Fruit fly (Drosophila melanogaster) whole organism, embryonic: ENCODE results near the gene Tsen2.
A peak's percentile ranks its signal among the peaks of the same experiment; 100 is the strongest.

Experiments
- Aef1 ChIP-seq: fragments of 200-800 bp; sonication (Bioruptor generic); IDR thresholded peaks from 3 replicates; pipeline ENCODE4 v1.3.6; 2022; ENCODE audit warnings: missing biosample characterization, missing genetic modification characterization
- Atf3 ChIP-seq: fragments of 200-800 bp; sonication (Bioruptor generic); optimal IDR thresholded peaks from 3 replicates; lab custom pipeline; 2016; ENCODE audit warnings: missing biosample characterization, missing genetic modification characterization
- CG10366 ChIP-seq: fragments of 200-800 bp; sonication (Bioruptor generic); IDR thresholded peaks from 2 replicates; pipeline ENCODE4 v1.3.6; 2022; ENCODE audit warnings: missing biosample characterization, missing genetic modification characterization
- CG11723 ChIP-seq: fragments of 200-800 bp; sonication (Bioruptor generic); optimal IDR thresholded peaks from 2 replicates; lab custom pipeline; 2017; ENCODE audit warnings: missing biosample characterization, mild to moderate bottlenecking, missing genetic modification characterization
- CG12769 ChIP-seq: fragments of 200-800 bp; sonication (Bioruptor generic); optimal IDR thresholded peaks from 2 replicates; lab custom pipeline; 2019; ENCODE audit warnings: missing biosample characterization, mild to moderate bottlenecking, missing genetic modification characterization, moderate library complexity
- CG13287 ChIP-seq: fragments of 200-800 bp; sonication (Bioruptor generic); IDR thresholded peaks from 2 replicates; pipeline ENCODE4 v1.3.6; 2022; ENCODE audit warnings: missing biosample characterization, missing genetic modification characterization; ENCODE audit not compliant: partially characterized antibody
- CG13296 ChIP-seq: fragments of 200-800 bp; sonication (Bioruptor generic); optimal IDR thresholded peaks from 3 replicates; lab custom pipeline; 2018; ENCODE audit warnings: missing biosample characterization, mild to moderate bottlenecking, missing genetic modification characterization
- CG14965 ChIP-seq: fragments of 200-800 bp; sonication (Bioruptor generic); optimal IDR thresholded peaks from 2 replicates; lab custom pipeline; 2016; ENCODE audit warnings: missing biosample characterization, missing genetic modification characterization, borderline replicate concordance
- CG15479 ChIP-seq: fragments of 200-800 bp; sonication (Bioruptor generic); optimal IDR thresholded peaks from 3 replicates; lab custom pipeline; 2019; ENCODE audit warnings: missing biosample characterization, mild to moderate bottlenecking, missing genetic modification characterization, moderate library complexity
- CG34224 ChIP-seq: fragments of 200-800 bp; sonication (Bioruptor generic); IDR thresholded peaks from 3 replicates; pipeline ENCODE4 v1.3.6; 2022; ENCODE audit warnings: missing biosample characterization, missing genetic modification characterization; ENCODE audit not compliant: partially characterized antibody
- CG3838 ChIP-seq: fragments of 200-800 bp; sonication (Bioruptor generic); optimal IDR thresholded peaks from 3 replicates; lab custom pipeline; 2016; ENCODE audit warnings: missing biosample characterization, missing genetic modification characterization
- CG6272 ChIP-seq: fragments of 200-800 bp; sonication (Bioruptor generic); IDR thresholded peaks from 2 replicates; pipeline ENCODE4 v1.3.6; 2022; ENCODE audit warnings: missing biosample characterization, missing genetic modification characterization
- CG6683 ChIP-seq: fragments of 200-800 bp; sonication (Bioruptor generic); optimal IDR thresholded peaks from 2 replicates; lab custom pipeline; 2017; ENCODE audit warnings: missing biosample characterization, mild to moderate bottlenecking, missing genetic modification characterization, missing genetic modification reagents
- CG7786 ChIP-seq: fragments of 200-800 bp; sonication (Bioruptor generic); optimal IDR thresholded peaks from 2 replicates; lab custom pipeline; 2016; ENCODE audit warnings: missing biosample characterization, missing genetic modification characterization
- CG8388 ChIP-seq: fragments of 200-800 bp; sonication (Bioruptor generic); optimal IDR thresholded peaks from 2 replicates; lab custom pipeline; 2019; ENCODE audit warnings: missing biosample characterization, mild to moderate bottlenecking, missing genetic modification characterization, moderate library complexity
- CG8478 ChIP-seq: fragments of >200 bp; optimal IDR thresholded peaks from 2 replicates; lab custom pipeline; 2018
- CG8765 ChIP-seq: fragments of 200-800 bp; sonication (Bioruptor generic); IDR thresholded peaks from 2 replicates; pipeline ENCODE4 v1.3.6; 2022; ENCODE audit warnings: missing biosample characterization, missing genetic modification characterization
- CG9817 ChIP-seq: fragments of 200-800 bp; sonication (Bioruptor generic); optimal IDR thresholded peaks from 2 replicates; lab custom pipeline; 2018; ENCODE audit warnings: missing biosample characterization, mild to moderate bottlenecking, missing genetic modification characterization, moderate library complexity
- Camta ChIP-seq: fragments of 200-800 bp; sonication (Bioruptor generic); optimal IDR thresholded peaks from 2 replicates; lab custom pipeline; 2016; ENCODE audit warnings: missing biosample characterization, missing genetic modification characterization
- CoRest ChIP-seq: fragments of 200-800 bp; sonication (Bioruptor generic); optimal IDR thresholded peaks from 3 replicates; lab custom pipeline; 2018; ENCODE audit warnings: missing biosample characterization, mild to moderate bottlenecking, missing genetic modification characterization, moderate library complexity
- E2f1 ChIP-seq: fragments of 200-800 bp; sonication (Bioruptor generic); IDR thresholded peaks from 2 replicates; pipeline ENCODE4 v1.3.6; 2022; ENCODE audit warnings: missing biosample characterization, missing genetic modification characterization
- Hsf ChIP-seq: fragments of 200-800 bp; sonication (Bioruptor generic); optimal IDR thresholded peaks from 3 replicates; lab custom pipeline; 2016; ENCODE audit warnings: missing biosample characterization, missing genetic modification characterization
- Jarid2 ChIP-seq: fragments of 200-800 bp; sonication (Bioruptor generic); optimal IDR thresholded peaks from 3 replicates; lab custom pipeline; 2017; ENCODE audit warnings: mild to moderate bottlenecking, missing biosample characterization, missing genetic modification reagents, missing genetic modification characterization
- PHDP ChIP-seq: fragments of 200-800 bp; sonication (Bioruptor generic); optimal IDR thresholded peaks from 3 replicates; lab custom pipeline; 2018; ENCODE audit warnings: missing biosample characterization, mild to moderate bottlenecking, missing genetic modification characterization, moderate library complexity
- Ptx1 ChIP-seq: fragments of 200-800 bp; sonication (Bioruptor generic); IDR thresholded peaks from 2 replicates; pipeline ENCODE4 v1.3.6; 2022; ENCODE audit warnings: missing biosample characterization, missing genetic modification characterization
- Xbp1 ChIP-seq: fragments of 200-800 bp; sonication (Bioruptor generic); optimal IDR thresholded peaks from 3 replicates; lab custom pipeline; 2016; ENCODE audit warnings: missing biosample characterization, mild to moderate bottlenecking, missing genetic modification characterization
- crp ChIP-seq, 2 experiments: fragments of 200-800 bp; sonication (Bioruptor generic); optimal IDR thresholded peaks; 2 replicates in 1 of 2; 3 replicates in 1 of 2; lab custom pipeline; 2017; ENCODE audit warnings: missing biosample characterization in 2 of 2, missing genetic modification characterization in 2 of 2, mild to moderate bottlenecking in 1 of 2, moderate library complexity in 1 of 2
- disco-r ChIP-seq: fragments of 200-800 bp; sonication (Bioruptor generic); optimal IDR thresholded peaks from 2 replicates; lab custom pipeline; 2016; ENCODE audit warnings: missing biosample characterization, missing genetic modification characterization
- dmrt99B ChIP-seq: fragments of 200-800 bp; sonication (Bioruptor generic); optimal IDR thresholded peaks from 2 replicates; lab custom pipeline; 2018; ENCODE audit warnings: missing biosample characterization, mild to moderate bottlenecking, missing genetic modification characterization, moderate library complexity
- dpn ChIP-seq, 2 experiments: fragments of 200-800 bp; sonication (Bioruptor generic); optimal IDR thresholded peaks; 3 replicates each; lab custom pipeline; 2016; ENCODE audit warnings: missing biosample characterization in 2 of 2, missing genetic modification characterization in 2 of 2
- dysf ChIP-seq: fragments of 200-800 bp; sonication (Bioruptor generic); IDR thresholded peaks from 3 replicates; pipeline ENCODE4 v1.3.6; 2022; ENCODE audit warnings: missing biosample characterization, missing genetic modification characterization
- gcm2 ChIP-seq: fragments of 200-800 bp; sonication (Bioruptor generic); optimal IDR thresholded peaks from 2 replicates; lab custom pipeline; 2016; ENCODE audit warnings: missing biosample characterization, missing genetic modification characterization
- grn ChIP-seq: fragments of 200-800 bp; sonication (Bioruptor generic); optimal IDR thresholded peaks from 3 replicates; lab custom pipeline; 2017; ENCODE audit warnings: missing biosample characterization, missing genetic modification characterization
- gsb ChIP-seq: fragments of 200-800 bp; sonication (Bioruptor generic); IDR thresholded peaks from 2 replicates; pipeline ENCODE4 v1.3.6; 2022; ENCODE audit warnings: missing biosample characterization, missing genetic modification characterization
- gsb-n ChIP-seq: fragments of 200-800 bp; sonication (Bioruptor generic); optimal IDR thresholded peaks from 3 replicates; lab custom pipeline; 2018; ENCODE audit warnings: missing biosample characterization, mild to moderate bottlenecking, missing genetic modification characterization
- jumu ChIP-seq: fragments of 200-800 bp; sonication (Bioruptor generic); optimal IDR thresholded peaks from 3 replicates; lab custom pipeline; 2016; ENCODE audit warnings: missing biosample characterization, missing genetic modification characterization
- luna ChIP-seq: fragments of 200-800 bp; sonication (Bioruptor generic); optimal IDR thresholded peaks from 2 replicates; lab custom pipeline; 2016; ENCODE audit warnings: missing biosample characterization, missing genetic modification characterization
- nmo ChIP-seq: fragments of 200-800 bp; sonication (Bioruptor generic); optimal IDR thresholded peaks from 2 replicates; lab custom pipeline; 2018; ENCODE audit warnings: missing biosample characterization, mild to moderate bottlenecking, missing genetic modification characterization, moderate library complexity
- pfk ChIP-seq: fragments of 200-800 bp; sonication (Bioruptor generic); optimal IDR thresholded peaks from 2 replicates; lab custom pipeline; 2018; ENCODE audit warnings: missing biosample characterization, mild to moderate bottlenecking, missing genetic modification characterization, moderate library complexity
- row ChIP-seq: fragments of 200-800 bp; sonication (Bioruptor generic); IDR thresholded peaks from 3 replicates; pipeline ENCODE4 v1.3.6; 2022; ENCODE audit warnings: missing biosample characterization, missing genetic modification characterization
- schlank ChIP-seq: fragments of 200-800 bp; sonication (Bioruptor generic); optimal IDR thresholded peaks from 2 replicates; lab custom pipeline; 2018; ENCODE audit warnings: missing biosample characterization, mild to moderate bottlenecking, missing genetic modification characterization
- scrt ChIP-seq: fragments of 200-800 bp; sonication (Bioruptor generic); optimal IDR thresholded peaks from 2 replicates; lab custom pipeline; 2018; ENCODE audit warnings: missing biosample characterization, mild to moderate bottlenecking, missing genetic modification characterization, moderate library complexity
- sd ChIP-seq: fragments of 200-800 bp; sonication (Bioruptor generic); optimal IDR thresholded peaks from 3 replicates; lab custom pipeline; 2018; ENCODE audit warnings: missing biosample characterization, mild to moderate bottlenecking, missing genetic modification characterization, moderate library complexity
- sens ChIP-seq: fragments of 200-800 bp; sonication (Bioruptor generic); peaks from one replicate; lab custom pipeline; 2016; ENCODE audit warnings: missing biosample characterization, missing genetic modification characterization
- sens-2 ChIP-seq: fragments of 200-800 bp; sonication (Bioruptor generic); IDR thresholded peaks from 2 replicates; pipeline ENCODE4 v1.3.6; 2022; ENCODE audit warnings: missing biosample characterization, missing genetic modification characterization
- slbo ChIP-seq: fragments of 200-800 bp; sonication (Bioruptor generic); IDR thresholded peaks from 2 replicates; pipeline ENCODE4 v1.3.6; 2022; ENCODE audit warnings: missing biosample characterization, missing genetic modification characterization
- twi ChIP-seq: fragments of 200-800 bp; optimal IDR thresholded peaks from 2 replicates; lab custom pipeline; 2019; ENCODE audit warnings: missing biosample characterization, mild to moderate bottlenecking, missing genetic modification characterization, moderate library complexity
- tx ChIP-seq: fragments of 200-800 bp; sonication (Bioruptor generic); optimal IDR thresholded peaks from 2 replicates; lab custom pipeline; 2016; ENCODE audit warnings: missing biosample characterization, missing genetic modification characterization
- zen ChIP-seq: fragments of 200-800 bp; sonication (Bioruptor generic); optimal IDR thresholded peaks from 3 replicates; lab custom pipeline; 2018; ENCODE audit warnings: missing biosample characterization, mild to moderate bottlenecking, missing genetic modification characterization, moderate library complexity

Gene Tsen2

dm6 chr2L:16706882-16707775 lies 22.4 kb upstream of the Tsen2 start (continued):
- TF ChIP-seq Xbp1 (GFP tag; lab: Kevin White, UChicago) (peak; percentile 8), Camta (GFP tag; lab: Kevin White, UChicago) (peak; percentile 7), Ptx1 (GFP tag; lab: Robert Waterston, UW) (peak; percentile 50), PHDP (tag; lab: Kevin White, UChicago) (peak; percentile 26), dysf (GFP tag; lab: Robert Waterston, UW) (0 out of 3 replicates have a peak, but pooled peaks have one; percentile 35), gsb (GFP tag; lab: Robert Waterston, UW) (no peak), scrt (GFP tag; lab: Kevin White, UChicago) (no peak), crp (GFP tag; optimal IDR thresholded peaks at IDR 0.05; lab: Kevin White, UChicago) (no peak), dmrt99B (tag; lab: Kevin White, UChicago) (peak; percentile 0), CG6683 (GFP tag; lab: Kevin White, UChicago) (no peak), CG14965 (GFP tag; lab: Kevin White, UChicago) (no peak), CG6272 (GFP tag; lab: Robert Waterston, UW) (no peak), CG15479 (no peak), luna (GFP tag; lab: Kevin White, UChicago) (no peak), row (GFP tag; lab: Robert Waterston, UW) (peak; percentile 45; the same call in 2 of the 3 replicates), slbo (GFP tag; lab: Robert Waterston, UW) (peak; percentile 17; the same call in 1 of the 2 replicates), CG8388 (GFP tag; lab: Kevin White, UChicago) (peak; percentile 22), CG34224 (GFP tag; lab: Robert Waterston, UW) (no peak), twi (tag; lab: Kevin White, UChicago) (no peak), gcm2 (GFP tag; lab: Kevin White, UChicago) (no peak), CG11723 (GFP tag; lab: Kevin White, UChicago) (no peak), CG3838 (GFP tag; lab: Kevin White, UChicago) (no peak), zen (tag; lab: Kevin White, UChicago) (no peak), Jarid2 (GFP tag; lab: Kevin White, UChicago) (no peak), CoRest (tag; lab: Kevin White, UChicago) (no peak), disco-r (GFP tag; lab: Kevin White, UChicago) (no peak), sens (GFP tag; lab: Kevin White, UChicago) (peak; percentile 46), Atf3 (GFP tag; lab: Kevin White, UChicago) (no peak), schlank (no peak), CG13296 (no peak), grn (peak; percentile 54), CG12769 (tag; lab: Kevin White, UChicago) (peak; percentile 88), dpn (GFP tag; optimal IDR thresholded peaks at IDR 0.05; lab: Kevin White, UChicago) (peak in 1 of 2 experiments; percentile 36), pfk (no peak), Hsf (GFP tag; lab: Kevin White, UChicago) (peak; percentile 40), nmo (peak; percentile 26), CG10366 (GFP tag; lab: Robert Waterston, UW) (peak; percentile 21; the same call in 1 of the 2 replicates), Aef1 (GFP tag; lab: Robert Waterston, UW) (peak; percentile 35; the same call in 2 of the 3 replicates), tx (no peak), CG9817 (tag; lab: Kevin White, UChicago) (no peak), CG8765 (GFP tag; lab: Robert Waterston, UW) (no peak), CG8478 (lab: Kevin White, UChicago) (no peak), sens-2 (GFP tag; lab: Robert Waterston, UW) (no peak), CG13287 (GFP tag; lab: Robert Waterston, UW) (no peak), jumu (GFP tag; lab: Kevin White, UChicago) (peak; percentile 19), sd (peak; percentile 95), E2f1 (GFP tag; lab: Robert Waterston, UW) (no peak), CG7786 (GFP tag; lab: Kevin White, UChicago) (no peak), gsb-n (tag; lab: Kevin White, UChicago) (no peak)
